Fruit fly (Drosophila melanogaster) whole organism, adult: Measurements from ENCODE around the gene CG1387.
A peak's percentile ranks its signal among the peaks of the same experiment; 100 is the strongest.

Source experiments
- CG11617 ChIP-seq: fragments of 200-800 bp; sonication (Bioruptor generic); optimal IDR thresholded peaks from 2 replicates; lab custom pipeline; 2017; ENCODE audit warnings: mild to moderate bottlenecking, missing biosample characterization, missing genetic modification reagents, missing genetic modification characterization
- CG12768 ChIP-seq: fragments of 200-800 bp; sonication (Bioruptor generic); optimal IDR thresholded peaks from 2 replicates; lab custom pipeline; 2017; ENCODE audit warnings: missing biosample characterization, missing genetic modification characterization, mild to moderate bottlenecking, moderate library complexity, missing genetic modification reagents
- CG14711 ChIP-seq: fragments of 200-800 bp; sonication (Bioruptor generic); optimal IDR thresholded peaks from 2 replicates; lab custom pipeline; 2018; ENCODE audit warnings: missing biosample characterization, mild to moderate bottlenecking, missing genetic modification characterization, moderate library complexity
- CG1620 ChIP-seq: fragments of 200-800 bp; sonication (Bioruptor generic); optimal IDR thresholded peaks from 2 replicates; lab custom pipeline; 2016; ENCODE audit warnings: missing biosample characterization, missing genetic modification characterization
- CG5204 ChIP-seq: fragments of 200-800 bp; sonication (Bioruptor generic); optimal IDR thresholded peaks from 2 replicates; lab custom pipeline; 2016; ENCODE audit warnings: missing biosample characterization, missing genetic modification characterization
- CG7101 ChIP-seq: fragments of 200-800 bp; sonication (Bioruptor generic); optimal IDR thresholded peaks from 2 replicates; lab custom pipeline; 2018; ENCODE audit warnings: missing biosample characterization, mild to moderate bottlenecking, missing genetic modification characterization, moderate library complexity
- Crg-1 ChIP-seq: fragments of 200-800 bp; sonication (Bioruptor generic); optimal IDR thresholded peaks from 2 replicates; lab custom pipeline; 2016; ENCODE audit warnings: missing biosample characterization, missing genetic modification characterization
- Mnt ChIP-seq: fragments of 200-800 bp; sonication (Bioruptor generic); optimal IDR thresholded peaks from 2 replicates; lab custom pipeline; 2016; ENCODE audit warnings: missing biosample characterization, mild to moderate bottlenecking, missing genetic modification characterization
- cic ChIP-seq: fragments of 200-800 bp; sonication (Bioruptor generic); optimal IDR thresholded peaks from 2 replicates; lab custom pipeline; 2017; ENCODE audit warnings: missing biosample characterization, mild to moderate bottlenecking, missing genetic modification characterization, moderate library complexity
- cnc ChIP-seq, 2 experiments: fragments of >200 bp; optimal IDR thresholded peaks; 2 replicates each; lab custom pipeline; 2017
- kay ChIP-seq: fragments of 200-800 bp; sonication (Bioruptor generic); peaks from one replicate; lab custom pipeline; 2016; ENCODE audit warnings: missing biosample characterization, missing genetic modification characterization, borderline replicate concordance
- pad ChIP-seq: fragments of 200-800 bp; sonication (Bioruptor generic); optimal IDR thresholded peaks from 3 replicates; lab custom pipeline; 2017; ENCODE audit warnings: missing biosample characterization, missing genetic modification characterization, mild to moderate bottlenecking, moderate library complexity, missing genetic modification reagents

DNA sequence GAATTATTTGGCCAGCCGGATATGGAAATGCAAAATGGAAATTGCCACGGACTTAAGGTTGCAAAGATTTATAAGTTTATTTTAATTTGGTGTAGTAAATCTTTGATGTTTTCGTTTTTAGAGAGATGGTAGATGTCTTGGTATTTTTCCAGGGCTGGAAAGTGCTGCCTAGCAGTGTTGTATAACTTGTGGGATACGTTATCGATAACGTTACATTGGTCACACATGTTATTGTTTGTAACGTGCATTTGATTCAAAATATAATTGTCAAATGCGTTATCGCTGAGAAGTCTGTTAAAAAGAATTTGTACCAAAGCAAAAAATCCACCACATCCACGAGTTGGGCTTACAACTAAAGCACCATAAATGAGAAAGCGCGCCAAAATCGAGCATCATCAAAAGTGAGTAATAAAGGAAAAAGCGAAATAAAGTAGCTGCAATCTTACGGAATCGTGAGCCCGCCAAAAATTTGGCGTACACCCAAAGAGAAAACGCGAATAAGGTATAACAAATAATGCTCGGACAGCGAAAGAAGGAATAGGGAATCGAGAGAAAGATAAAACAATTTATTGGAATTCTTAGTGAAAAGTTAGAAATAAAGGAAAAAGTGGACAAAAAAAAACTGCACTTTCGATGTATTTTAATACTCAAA, 21.7 kb downstream of the CG1387 start, which contains the start of gene PIG-T:
- no peak for TF ChIP-seq CG12768 (GFP tag; lab: Kevin White, UChicago)
- TF ChIP-seq CG7101 (tag; lab: Kevin White, UChicago) = peak; percentile 59
- TF ChIP-seq Crg-1 = peak; percentile 26
- no peak for TF ChIP-seq CG5204 (GFP tag; lab: Kevin White, UChicago)
- no peak for TF ChIP-seq cic
- no peak for TF ChIP-seq kay
- no peak for TF ChIP-seq CG11617 (GFP tag; lab: Kevin White, UChicago)
- TF ChIP-seq CG1620 = peak; percentile 14
- TF ChIP-seq Mnt (GFP tag; lab: Kevin White, UChicago) = peak; percentile 82
- TF ChIP-seq pad = peak; percentile 44
- no peak for TF ChIP-seq CG14711 (tag; lab: Kevin White, UChicago)
- no peak for TF ChIP-seq cnc (optimal IDR thresholded peaks at IDR 0.05; lab: Kevin White, UChicago)
